Worm (Caenorhabditis elegans): ENCODE results near the gene npr-10.

The npr-10 gene

ce11 chrX:13062934-13063585, 30.6 kb upstream of the npr-10 start, which contains the start of gene K03A11.5:
Gene K03A11.5 (plus strand): TSS chrX:13063535.
- no peak for TF ChIP-seq unc-39 (tag; optimal IDR thresholded peaks at IDR 0.05)
- TF ChIP-seq nhr-237 (tag; optimal IDR thresholded peaks at IDR 0.05) = no peak
- no peak for TF ChIP-seq ceh-39 (tag; optimal IDR thresholded peaks at IDR 0.05)
- no peak for TF ChIP-seq sem-2 (GFP tag; optimal IDR thresholded peaks at IDR 0.05)
- TF ChIP-seq unc-62 (GFP tag; optimal IDR thresholded peaks at IDR 0.05) = no peak
- TF ChIP-seq lin-13 (tag; optimal IDR thresholded peaks at IDR 0.05) = no peak
- no peak for TF ChIP-seq snpc-4 (tag; optimal IDR thresholded peaks at IDR 0.05)
- no peak for TF ChIP-seq pha-4 (tag; optimal IDR thresholded peaks at IDR 0.05)
- TF ChIP-seq M03D4.4 (tag; optimal IDR thresholded peaks at IDR 0.05) = no peak
- no peak for TF ChIP-seq ztf-11 (tag; optimal IDR thresholded peaks at IDR 0.05)
- TF ChIP-seq mep-1 (tag; optimal IDR thresholded peaks at IDR 0.05) = no peak
- TF ChIP-seq lsy-2 (tag; optimal IDR thresholded peaks at IDR 0.05) = no peak
- TF ChIP-seq cnd-1 (tag; optimal IDR thresholded peaks at IDR 0.05) = no peak

ce11 chrX:13061366-13061765, 28.9 kb upstream of the npr-10 start:
- no peak for TF ChIP-seq unc-62 (GFP tag; optimal IDR thresholded peaks at IDR 0.05)
- no peak for TF ChIP-seq nhr-28 (tag; optimal IDR thresholded peaks at IDR 0.05)
- TF ChIP-seq bed-3 (GFP tag; optimal IDR thresholded peaks at IDR 0.05) = no peak
- TF ChIP-seq ham-2 (GFP tag; optimal IDR thresholded peaks at IDR 0.05) = no peak
- TF ChIP-seq hlh-1 (tag; optimal IDR thresholded peaks at IDR 0.05) = no peak
- no peak for TF ChIP-seq M03D4.4 (tag; optimal IDR thresholded peaks at IDR 0.05)

- TF ChIP-seq ces-1 (GFP tag; optimal IDR thresholded peaks at IDR 0.05) = no peak
- TF ChIP-seq ceh-43 (GFP tag; optimal IDR thresholded peaks at IDR 0.05) = no peak
- no peak for TF ChIP-seq ceh-39 (tag; optimal IDR thresholded peaks at IDR 0.05)
- TF ChIP-seq tbx-8 (GFP tag; optimal IDR thresholded peaks at IDR 0.05) = no peak
- TF ChIP-seq ztf-11 (tag; optimal IDR thresholded peaks at IDR 0.05) = no peak
- TF ChIP-seq unc-120 (tag; optimal IDR thresholded peaks at IDR 0.05; ENCODE audit: poor library complexity, severe bottlenecking) = no peak
- TF ChIP-seq ham-2 (GFP tag; optimal IDR thresholded peaks at IDR 0.05) = no peak
- TF ChIP-seq elt-3 (tag; optimal IDR thresholded peaks at IDR 0.05) = no peak
- TF ChIP-seq M03D4.4 (tag; optimal IDR thresholded peaks at IDR 0.05) = no peak
- no peak for TF ChIP-seq nhr-76 (tag; optimal IDR thresholded peaks at IDR 0.05)
- TF ChIP-seq ceh-83 (GFP tag; optimal IDR thresholded peaks at IDR 0.05) = no peak
Observed at ce11 chrX:13059984-13060383, 27.5 kb upstream of the npr-10 start.

ce11 chrX:13055560-13055959, 23.1 kb upstream of the npr-10 start, which contains the start of gene K03A11.6:
Gene K03A11.6 (plus strand): TSS chrX:13055860.
- TF ChIP-seq mab-5 (tag; optimal IDR thresholded peaks at IDR 0.05) (no peak), unc-120 (tag; optimal IDR thresholded peaks at IDR 0.05; ENCODE audit: poor library complexity, severe bottlenecking) (no peak), lin-13 (tag; optimal IDR thresholded peaks at IDR 0.05) (no peak), lin-32 (GFP tag; optimal IDR thresholded peaks at IDR 0.05) (no peak), elt-1 (tag; optimal IDR thresholded peaks at IDR 0.05; ENCODE audit: borderline replicate concordance, insufficient read depth) (no peak), nhr-237 (tag; optimal IDR thresholded peaks at IDR 0.05) (no peak), ham-2 (GFP tag; optimal IDR thresholded peaks at IDR 0.05) (no peak), zip-8 (tag; optimal IDR thresholded peaks at IDR 0.05) (no peak), flh-1 (GFP tag; optimal IDR thresholded peaks at IDR 0.05) (no peak), bed-3 (GFP tag; optimal IDR thresholded peaks at IDR 0.05) (no peak), mep-1 (tag; optimal IDR thresholded peaks at IDR 0.05) (no peak), sem-2 (GFP tag; optimal IDR thresholded peaks at IDR 0.05) (no peak), nhr-12 (tag; optimal IDR thresholded peaks at IDR 0.05) (no peak), snpc-4 (tag; optimal IDR thresholded peaks at IDR 0.05) (no peak), pha-4 (tag; optimal IDR thresholded peaks at IDR 0.05) (no peak), drap-1 (GFP tag; optimal IDR thresholded peaks at IDR 0.05) (no peak), blmp-1 (tag; optimal IDR thresholded peaks at IDR 0.05) (no peak), nhr-2 (tag; optimal IDR thresholded peaks at IDR 0.05) (no peak), mls-2 (tag; optimal IDR thresholded peaks at IDR 0.05) (no peak), ceh-43 (GFP tag; optimal IDR thresholded peaks at IDR 0.05) (no peak)
